Worm (Caenorhabditis elegans): ENCODE results near the gene nspd-4.

nspd-4 gene

ce11 chrII:4851594-4852106, 9.2 kb downstream of the nspd-4 start, which contains the start of gene dnj-9 (continued):
- TF ChIP-seq T07F8.4 (tag; optimal IDR thresholded peaks at IDR 0.05) (peak; percentile 41), egl-44 (GFP tag; IDR thresholded peaks at IDR 0.05) (peak; percentile 82; the same call in 1 of the 2 replicates), madf-10 (tag; optimal IDR thresholded peaks at IDR 0.05) (peak; percentile 71), ztf-22 (GFP tag; optimal IDR thresholded peaks at IDR 0.05) (no peak), ZK185.1 (tag; optimal IDR thresholded peaks at IDR 0.05; ENCODE audit: poor library complexity, severe bottlenecking) (peak; percentile 95), dox-1 (GFP tag; IDR thresholded peaks at IDR 0.05) (peak; percentile 95), zim-3 (tag; optimal IDR thresholded peaks at IDR 0.05) (no peak), tlf-1 (GFP tag; optimal IDR thresholded peaks at IDR 0.05) (peak; percentile 93), hlh-12 (tag; optimal IDR thresholded peaks at IDR 0.05) (no peak), madf-3 (GFP tag; IDR thresholded peaks at IDR 0.05) (peak; percentile 92), die-1 (tag; optimal IDR thresholded peaks at IDR 0.05) (peak; percentile 53), F57C9.4 (tag; optimal IDR thresholded peaks at IDR 0.05) (no peak), cebp-2 (GFP tag; IDR thresholded peaks at IDR 0.05) (no peak), madf-6 (GFP tag; IDR thresholded peaks at IDR 0.05) (peak; percentile 95), nhr-27 (tag; optimal IDR thresholded peaks at IDR 0.05) (peak; percentile 41), ama-1 (optimal IDR thresholded peaks at IDR 0.05) (no peak), ama-1 (GFP tag; optimal IDR thresholded peaks at IDR 0.05) (peak in 1 of 2 experiments; percentile 62), B0035.1 (tag; optimal IDR thresholded peaks at IDR 0.05) (peak; percentile 78), fkh-3 (tag; optimal IDR thresholded peaks at IDR 0.05) (no peak), hmg-20 (GFP tag; IDR thresholded peaks at IDR 0.05) (peak; percentile 85), efl-1 (GFP tag; optimal IDR thresholded peaks at IDR 0.05) (peak; percentile 91), madf-8 (GFP tag; conservative IDR thresholded peaks at IDR 0.05) (peak; percentile 79), attf-3 (GFP tag; conservative IDR thresholded peaks at IDR 0.05) (peak; percentile 68), attf-5 (GFP tag; optimal IDR thresholded peaks at IDR 0.05) (peak; percentile 95), somi-1 (GFP tag; optimal IDR thresholded peaks at IDR 0.05) (peak; percentile 53), pbrm-1 (GFP tag; IDR thresholded peaks at IDR 0.05) (peak; percentile 91), ceh-27 (GFP tag; optimal IDR thresholded peaks at IDR 0.05) (peak; percentile 83), D2030.7 (GFP tag; IDR thresholded peaks at IDR 0.05) (peak; percentile 81), egl-18 (GFP tag; IDR thresholded peaks at IDR 0.05) (peak; percentile 72; the same call in 1 of the 2 replicates), akir-1 (GFP tag; optimal IDR thresholded peaks at IDR 0.05) (no peak), F57A8.1 (GFP tag; optimal IDR thresholded peaks at IDR 0.05) (peak; percentile 35), K12H6.12 (tag; optimal IDR thresholded peaks at IDR 0.05) (peak; percentile 71), F49E8.2 (tag; optimal IDR thresholded peaks at IDR 0.05; ENCODE audit: insufficient read depth) (peak; percentile 71), B0336.3 (GFP tag; IDR thresholded peaks at IDR 0.05) (peak; percentile 93), snpc-3.4 (tag; optimal IDR thresholded peaks at IDR 0.05) (peak; percentile 94), lsl-1 (GFP tag; optimal IDR thresholded peaks at IDR 0.05) (peak; percentile 82), bed-2 (GFP tag; IDR thresholded peaks at IDR 0.05) (no peak), tbp1 (GFP tag; optimal IDR thresholded peaks at IDR 0.05) (peak; percentile 75), sdz-38 (tag; optimal IDR thresholded peaks at IDR 0.05) (no peak), nfyb-1 (GFP tag; IDR thresholded peaks at IDR 0.05) (peak; percentile 95), K11D2.4 (GFP tag; IDR thresholded peaks at IDR 0.05) (peak; percentile 94), ceh-40 (GFP tag; IDR thresholded peaks at IDR 0.05) (peak; percentile 51; the same call in 1 of the 2 replicates), ekl-4 (GFP tag; IDR thresholded peaks at IDR 0.05) (peak; percentile 96), ztf-18 (tag; optimal IDR thresholded peaks at IDR 0.05) (peak; percentile 99), ztf-25 (GFP tag; IDR thresholded peaks at IDR 0.05) (0 out of 2 replicates have a peak, but pooled peaks have one; percentile 41), dpff-1 (tag; optimal IDR thresholded peaks at IDR 0.05) (no peak), F52B5.7 (tag; optimal IDR thresholded peaks at IDR 0.05) (no peak), bed-1 (GFP tag; IDR thresholded peaks at IDR 0.05) (no peak), aptf-3 (GFP tag; IDR thresholded peaks at IDR 0.05) (no peak)
